Fruit fly (Drosophila melanogaster): ENCODE data around the gene CG31253.
A peak's percentile ranks its signal among the peaks of the same experiment; 100 is the strongest.

DNA sequence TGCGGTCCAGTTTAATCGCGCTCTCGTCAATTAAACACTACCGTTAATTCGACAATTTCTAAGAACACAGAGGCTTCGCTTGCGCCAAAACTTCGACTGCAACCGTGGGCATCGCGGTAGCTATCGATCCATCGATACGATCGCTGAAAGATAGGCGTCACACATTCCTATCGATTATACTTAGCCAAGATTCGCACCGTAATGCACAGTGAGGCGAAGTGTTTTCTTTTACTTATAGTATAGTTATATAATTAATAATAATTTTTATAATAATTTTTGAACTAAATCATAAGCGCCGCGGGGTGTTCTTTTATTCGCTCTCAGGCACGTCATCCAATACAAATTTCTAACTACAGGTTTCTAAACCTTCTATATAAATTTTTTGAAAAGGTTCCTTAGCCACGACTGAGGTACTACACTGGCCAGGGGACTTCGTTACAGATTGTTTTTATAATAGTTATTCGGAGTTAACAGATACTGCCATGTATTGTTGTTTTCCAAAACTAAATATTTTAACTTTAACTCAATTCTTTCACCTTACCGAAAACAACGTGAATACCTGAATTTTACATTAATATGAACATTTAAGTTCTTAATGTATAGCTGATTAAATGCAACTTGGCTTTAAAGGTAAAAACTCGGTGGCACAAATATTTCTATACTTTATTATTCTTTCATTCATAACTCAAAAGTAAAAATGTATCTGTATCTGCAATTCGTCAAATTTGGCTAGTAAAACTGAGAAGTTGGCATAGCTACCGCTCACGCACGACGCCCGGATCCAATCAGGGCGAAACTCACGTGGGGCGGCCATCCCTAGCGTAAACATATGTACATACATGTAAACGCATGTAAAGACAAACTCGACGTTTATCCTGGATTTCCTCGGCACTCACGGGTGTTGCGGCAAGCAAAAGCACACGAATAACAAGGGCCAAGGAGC, 22.4 kb downstream of the CG31253 start, which contains the start of the genes NSD and BOD1:
- TF ChIP-seq Myb (GFP tag; optimal IDR thresholded peaks at IDR 0.05) (peak; percentile 44), CG7372 (GFP tag; IDR thresholded peaks at IDR 0.05) (peak; percentile 53; the same call in 1 of the 2 replicates)
